Worm (Caenorhabditis elegans): ENCODE data around the gene fic-1.

- TF ChIP-seq ceh-82 (tag; optimal IDR thresholded peaks at IDR 0.05) (no peak), dve-1 (tag; optimal IDR thresholded peaks at IDR 0.05; ENCODE audit: insufficient read depth) (no peak)
These were observed 39.1 kb upstream of the fic-1 start for ce11 chrIV:10898160-10898559.

All from whole organism, L4 larva.